Worm (Caenorhabditis elegans) whole organism, L4 larva: Measurements from ENCODE around the gene T26H5.14.

Experiments used
- R02D3.7 ChIP-seq: fragments of 150-350 bp; sonication (generic microtip); optimal IDR thresholded peaks from 3 replicates; lab custom pipeline; 2014; ENCODE audit warnings: missing biosample characterization, missing genetic modification characterization
- Y5F2A.4 ChIP-seq: fragments of 200-800 bp; sonication (Bioruptor generic); optimal IDR thresholded peaks from 2 replicates; lab custom pipeline; 2018; ENCODE audit warnings: mild to moderate bottlenecking, missing genetic modification characterization, missing compliant biosample characterization
- daf-12 ChIP-seq: fragments of 150-350 bp; optimal IDR thresholded peaks from 2 replicates; lab custom pipeline; 2014; ENCODE audit warnings: missing biosample characterization, missing genetic modification reagents, missing genetic modification characterization
- dmd-9 ChIP-seq: fragments of 200-800 bp; sonication (Bioruptor generic); IDR thresholded peaks from 2 replicates; pipeline ENCODE4 v1.3.6; 2022; ENCODE audit warnings: missing genetic modification reagents, missing genetic modification characterization, missing compliant biosample characterization
- fos-1 ChIP-seq: fragments of 150-350 bp; optimal IDR thresholded peaks from 2 replicates; lab custom pipeline; 2014; ENCODE audit warnings: missing biosample characterization, missing genetic modification characterization
- nhr-237 ChIP-seq: sonication (generic microtip); optimal IDR thresholded peaks from 2 replicates; lab custom pipeline; 2017; ENCODE audit warnings: missing biosample characterization, missing genetic modification characterization
- nhr-25 ChIP-seq: sonication (generic microtip); optimal IDR thresholded peaks from 2 replicates; lab custom pipeline; 2017; ENCODE audit warnings: missing genetic modification characterization, mild to moderate bottlenecking, missing compliant biosample characterization, antibody characterized with exemption, moderate library complexity, borderline replicate concordance; ENCODE audit not compliant: insufficient read depth
- unc-62 ChIP-seq, 3 experiments: fragments of 150-350 bp in 1 of 3; sonication (generic microtip); optimal IDR thresholded peaks in 2 of 3; peaks in 1 of 3; 1 replicate in 1 of 3; 2 replicates in 2 of 3; lab custom pipeline; 2014 to 2017; ENCODE audit warnings: missing biosample characterization in 3 of 3, missing genetic modification characterization in 3 of 3, missing genetic modification reagents in 3 of 3, missing genotype in 1 of 3
- zfp-3 ChIP-seq: fragments of 200-800 bp; sonication (Bioruptor generic); conservative IDR thresholded peaks from 2 replicates; pipeline ENCODE4 v1.3.6; 2022; ENCODE audit warnings: missing genetic modification reagents, missing genetic modification characterization, missing compliant biosample characterization

DNA sequence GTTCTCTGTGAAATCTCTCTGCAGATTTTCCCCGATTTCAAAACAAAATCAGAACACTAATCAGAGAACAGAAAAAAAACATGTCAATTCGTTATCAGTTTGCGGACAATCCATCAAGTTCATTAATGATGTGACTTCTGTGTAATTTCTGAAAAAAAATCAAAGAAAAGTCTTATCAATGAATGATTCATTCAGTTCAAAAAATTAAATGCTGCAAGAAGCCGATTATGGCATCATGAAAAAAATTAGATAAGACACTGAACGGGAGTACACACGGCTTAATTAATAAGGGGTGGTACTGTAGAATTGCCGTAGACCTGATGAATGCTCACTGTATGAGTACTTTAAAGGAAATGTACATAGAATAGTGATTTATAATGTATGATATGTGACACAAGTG lies 12.8 kb upstream of the T26H5.14 start:
- TF ChIP-seq nhr-237 (tag; lab: Kevin White, UChicago) (no peak), fos-1 (no peak), unc-62 (GFP tag; optimal IDR thresholded peaks at IDR 0.05 in 1 of 2; lab: Kevin White, UChicago) (no peak), unc-62 (tag; optimal IDR thresholded peaks at IDR 0.05; lab: Kevin White, UChicago) (no peak), daf-12 (no peak), Y5F2A.4 (no peak), nhr-25 (no peak), R02D3.7 (tag; lab: Kevin White, UChicago) (no peak), dmd-9 (GFP tag; lab: Robert Waterston, UW) (no peak), zfp-3 (GFP tag; lab: Robert Waterston, UW) (no peak)
